Worm (Caenorhabditis elegans) whole organism, midembryonic: ENCODE results near the gene T04B8.5.

ENCODE experiments used
- cog-1 ChIP-seq: sonication (generic microtip); optimal IDR thresholded peaks from 2 replicates; lab custom pipeline; 2016; ENCODE audit warnings: missing genetic modification characterization, missing compliant biosample characterization
- flt-1 ChIP-seq: fragments of 200-800 bp; sonication (Bioruptor generic); IDR thresholded peaks from 2 replicates; pipeline ENCODE4 v1.3.6; 2022; ENCODE audit warnings: missing genetic modification characterization, missing compliant biosample characterization
- klf-2 ChIP-seq: fragments of 200-800 bp; sonication (Bioruptor generic); conservative IDR thresholded peaks from 2 replicates; pipeline ENCODE4 v1.3.6; 2022; ENCODE audit warnings: missing genetic modification reagents, missing genetic modification characterization, missing compliant biosample characterization

DNA sequence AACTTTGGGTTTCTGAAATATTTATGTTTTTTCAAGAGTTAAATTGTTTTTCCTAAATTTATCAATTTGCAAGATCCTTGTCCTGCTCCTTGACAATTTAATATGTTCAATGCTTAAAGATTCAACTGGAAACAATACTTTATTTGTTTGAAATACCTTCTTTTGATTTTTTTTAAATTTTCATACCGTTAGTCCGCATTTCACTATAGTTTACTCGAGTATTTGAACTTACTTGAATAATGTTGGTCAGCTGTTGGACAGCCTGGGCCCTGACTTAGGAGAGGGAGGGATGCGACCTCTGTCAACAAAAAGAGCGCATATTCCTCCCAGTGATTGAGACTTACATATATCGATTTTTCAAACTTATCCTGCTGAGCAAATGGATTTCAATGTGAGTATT is 18.3 kb downstream of the T04B8.5 start, which contains the start of gene W04H10.5:
- TF ChIP-seq klf-2 (GFP tag; lab: Robert Waterston, UW) (no peak), flt-1 (GFP tag; lab: Robert Waterston, UW) (no peak), cog-1 (tag; lab: Kevin White, UChicago) (no peak)
